Worm (Caenorhabditis elegans): ENCODE measurements around the gene fce-2.

fce-2 gene

ce11 chrV:20445898-20446297 lies 20.8 kb downstream of the fce-2 start:
- no peak for TF ChIP-seq fkh-10 (GFP tag; optimal IDR thresholded peaks at IDR 0.05)
- no peak for TF ChIP-seq skn-1 (tag; optimal IDR thresholded peaks at IDR 0.05)
- no peak for TF ChIP-seq tbx-2 (tag; optimal IDR thresholded peaks at IDR 0.05)
- no peak for TF ChIP-seq mab-9 (GFP tag; IDR thresholded peaks at IDR 0.05)
- TF ChIP-seq lin-13 (GFP tag; optimal IDR thresholded peaks at IDR 0.05), result no peak
- TF ChIP-seq nhr-11 (tag; optimal IDR thresholded peaks at IDR 0.05), result no peak

DNA sequence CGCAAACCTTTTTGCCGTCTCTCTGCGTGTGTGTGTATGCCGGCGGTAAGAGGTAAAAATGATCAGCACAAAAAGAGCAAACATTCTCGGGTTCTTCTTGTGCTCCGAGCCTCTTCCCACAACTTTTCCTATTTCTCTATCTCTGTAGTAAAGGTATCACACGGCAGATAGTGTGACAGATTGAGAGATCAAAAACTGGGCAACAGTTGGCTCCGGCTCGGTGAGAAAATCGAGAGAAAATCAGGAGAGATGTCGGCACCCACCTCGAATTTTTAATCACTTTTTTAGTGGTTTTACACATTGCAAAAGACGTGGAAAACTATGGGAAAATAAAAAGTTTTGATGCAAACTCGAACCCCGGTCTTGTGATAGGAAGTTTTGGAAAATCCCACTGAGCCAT lies 26.7 kb downstream of the fce-2 start:
- TF ChIP-seq dpl-1 (GFP tag; optimal IDR thresholded peaks at IDR 0.05) (no peak), xbp-1 (tag; optimal IDR thresholded peaks at IDR 0.05) (no peak), blmp-1 (tag; optimal IDR thresholded peaks at IDR 0.05) (no peak), efl-1 (optimal IDR thresholded peaks at IDR 0.05) (no peak), efl-1 (GFP tag; optimal IDR thresholded peaks at IDR 0.05 in 1 of 2) (peak in 1 of 2 experiments; percentile 82), fos-1 (tag; optimal IDR thresholded peaks at IDR 0.05) (no peak), swsn-7 (tag; optimal IDR thresholded peaks at IDR 0.05) (no peak), lin-35 (GFP tag; optimal IDR thresholded peaks at IDR 0.05) (no peak), lsy-2 (tag; optimal IDR thresholded peaks at IDR 0.05) (peak in 1 of 2 experiments; percentile 30), skn-1 (tag; optimal IDR thresholded peaks at IDR 0.05) (no peak), unc-130 (tag; optimal IDR thresholded peaks at IDR 0.05) (peak; percentile 5), aha-1 (tag; optimal IDR thresholded peaks at IDR 0.05) (no peak), snu-23 (GFP tag; optimal IDR thresholded peaks at IDR 0.05) (peak; percentile 19), nhr-20 (tag; optimal IDR thresholded peaks at IDR 0.05) (no peak), lir-3 (tag; optimal IDR thresholded peaks at IDR 0.05; ENCODE audit: poor library complexity) (no peak), nhr-237 (tag; optimal IDR thresholded peaks at IDR 0.05) (no peak), ceh-90 (tag; optimal IDR thresholded peaks at IDR 0.05) (no peak), rnt-1 (tag; optimal IDR thresholded peaks at IDR 0.05) (peak; percentile 67), nhr-77 (tag; optimal IDR thresholded peaks at IDR 0.05) (no peak), unc-62 (GFP tag; optimal IDR thresholded peaks at IDR 0.05) (no peak), unc-30 (tag; optimal IDR thresholded peaks at IDR 0.05) (no peak), elt-2 (tag; optimal IDR thresholded peaks at IDR 0.05) (no peak), C16A3.4 (tag; optimal IDR thresholded peaks at IDR 0.05) (no peak), ces-1 (GFP tag; optimal IDR thresholded peaks at IDR 0.05) (no peak), isw-1 (GFP tag; IDR thresholded peaks at IDR 0.05) (no peak), ets-5 (GFP tag; IDR thresholded peaks at IDR 0.05) (no peak), nhr-19 (GFP tag; conservative IDR thresholded peaks at IDR 0.05) (peak; percentile 19; the same call in 1 of the 2 replicates), fkh-8 (tag; optimal IDR thresholded peaks at IDR 0.05) (no peak)

ce11 chrV:20453084-20453483 lies 28.0 kb downstream of the fce-2 start, which contains the start of gene F48F5.6:
F48F5.6 (minus strand) TSS chrV:20453184.
- TF ChIP-seq ceh-90 (tag; optimal IDR thresholded peaks at IDR 0.05) (no peak), fkh-4 (tag; optimal IDR thresholded peaks at IDR 0.05; ENCODE audit: borderline replicate concordance) (no peak), aly-2 (tag; optimal IDR thresholded peaks at IDR 0.05) (no peak), C34B4.2 (tag; optimal IDR thresholded peaks at IDR 0.05) (no peak)

ce11 chrV:20453811-20454210 lies 28.7 kb downstream of the fce-2 start, which contains the start of gene srd-70:
srd-70 (plus strand) TSS chrV:20454111.
- TF ChIP-seq unc-62 (GFP tag; optimal IDR thresholded peaks at IDR 0.05), result no peak
- no peak for TF ChIP-seq pqm-1 (tag; optimal IDR thresholded peaks at IDR 0.05)
- TF ChIP-seq nhr-12 (tag; optimal IDR thresholded peaks at IDR 0.05), result no peak
- TF ChIP-seq jun-1 (tag; optimal IDR thresholded peaks at IDR 0.05), result no peak
- TF ChIP-seq ztf-11 (tag; optimal IDR thresholded peaks at IDR 0.05), result no peak
- peak; percentile 29 for TF ChIP-seq ceh-8 (GFP tag; optimal IDR thresholded peaks at IDR 0.05)
- TF ChIP-seq nhr-71 (tag; optimal IDR thresholded peaks at IDR 0.05), result peak; percentile 7
